Fruit fly (Drosophila melanogaster) whole organism, embryonic: ENCODE data around the gene CG6414.
A peak's percentile ranks its signal among the peaks of the same experiment; 100 is the strongest.

ENCODE experiments used
- Ada2b ChIP-seq: fragments of 200-800 bp; sonication (Bioruptor generic); IDR thresholded peaks from 2 replicates; pipeline ENCODE4 v1.3.6; 2022; ENCODE audit warnings: missing biosample characterization, missing genetic modification characterization
- BEAF-32 ChIP-seq: fragments of 200-800 bp; sonication (Bioruptor generic); optimal IDR thresholded peaks from 3 replicates; lab custom pipeline; 2017; ENCODE audit warnings: missing biosample characterization, missing genetic modification characterization, mild to moderate bottlenecking, moderate library complexity, missing genetic modification reagents
- CG10209 ChIP-seq: fragments of 200-800 bp; sonication (Bioruptor generic); optimal IDR thresholded peaks from 3 replicates; lab custom pipeline; 2017; ENCODE audit warnings: missing biosample characterization, mild to moderate bottlenecking, missing genetic modification characterization, missing genetic modification reagents
- CG10959 ChIP-seq: fragments of 200-800 bp; sonication (Bioruptor generic); IDR thresholded peaks from 2 replicates; pipeline ENCODE4 v1.3.6; 2022; ENCODE audit warnings: missing biosample characterization, missing genetic modification characterization
- CG11560 ChIP-seq: fragments of 200-800 bp; sonication (Bioruptor generic); IDR thresholded peaks from 3 replicates; pipeline ENCODE4 v1.3.6; 2022; ENCODE audit warnings: missing biosample characterization, missing genetic modification characterization
- CG12104 ChIP-seq: fragments of 200-800 bp; sonication (Bioruptor generic); optimal IDR thresholded peaks from 3 replicates; lab custom pipeline; 2016; ENCODE audit warnings: missing biosample characterization, missing genetic modification characterization
- CG13287 ChIP-seq: fragments of 200-800 bp; sonication (Bioruptor generic); IDR thresholded peaks from 2 replicates; pipeline ENCODE4 v1.3.6; 2022; ENCODE audit warnings: missing biosample characterization, missing genetic modification characterization; ENCODE audit not compliant: partially characterized antibody
- CG14050 ChIP-seq: fragments of 200-800 bp; sonication (Bioruptor generic); IDR thresholded peaks from 3 replicates; pipeline ENCODE4 v1.3.6; 2022; ENCODE audit warnings: missing biosample characterization, missing genetic modification characterization
- CG14710 ChIP-seq: fragments of 200-800 bp; sonication (Bioruptor generic); optimal IDR thresholded peaks from 3 replicates; lab custom pipeline; 2019; ENCODE audit warnings: missing biosample characterization, mild to moderate bottlenecking, missing genetic modification characterization, moderate library complexity
- CG16813 ChIP-seq: fragments of 200-800 bp; sonication (Bioruptor generic); IDR thresholded peaks from 3 replicates; pipeline ENCODE4 v1.3.6; 2022; ENCODE audit warnings: missing biosample characterization, missing genetic modification characterization; ENCODE audit not compliant: partially characterized antibody
- CG16815 ChIP-seq: fragments of 200-800 bp; sonication (Bioruptor generic); optimal IDR thresholded peaks from 3 replicates; lab custom pipeline; 2017; ENCODE audit warnings: missing biosample characterization, mild to moderate bottlenecking, missing genetic modification characterization
- CG18011 ChIP-seq: fragments of 200-800 bp; sonication (Bioruptor generic); optimal IDR thresholded peaks from 2 replicates; lab custom pipeline; 2017; ENCODE audit warnings: missing biosample characterization, missing genetic modification characterization, mild to moderate bottlenecking, moderate library complexity, missing genotype
- CG2129 ChIP-seq: fragments of 200-800 bp; sonication (Bioruptor generic); IDR thresholded peaks from 2 replicates; pipeline ENCODE4 v1.3.6; 2022; ENCODE audit warnings: missing biosample characterization, missing genetic modification characterization; ENCODE audit not compliant: partially characterized antibody
- CG42726 ChIP-seq: fragments of 200-800 bp; sonication (Bioruptor generic); IDR thresholded peaks from 2 replicates; pipeline ENCODE4 v1.3.6; 2022; ENCODE audit warnings: missing biosample characterization, missing genetic modification characterization; ENCODE audit not compliant: partially characterized antibody
- CG5180 ChIP-seq: fragments of 200-800 bp; sonication (Bioruptor generic); optimal IDR thresholded peaks from 3 replicates; lab custom pipeline; 2017; ENCODE audit warnings: missing biosample characterization, missing genetic modification characterization, mild to moderate bottlenecking, moderate library complexity, missing genetic modification reagents
- CG6254 ChIP-seq: fragments of 200-800 bp; sonication (Bioruptor generic); optimal IDR thresholded peaks from 3 replicates; lab custom pipeline; 2017; ENCODE audit warnings: mild to moderate bottlenecking, missing biosample characterization, missing genetic modification reagents, missing genetic modification characterization
- CG7963 ChIP-seq: fragments of 200-800 bp; sonication (Bioruptor generic); IDR thresholded peaks from 3 replicates; pipeline ENCODE4 v1.3.6; 2022; ENCODE audit warnings: missing biosample characterization, missing genetic modification characterization; ENCODE audit not compliant: partially characterized antibody
- CG8478 ChIP-seq: fragments of >200 bp; optimal IDR thresholded peaks from 2 replicates; lab custom pipeline; 2018
- CG9797 ChIP-seq: fragments of 200-800 bp; sonication (Bioruptor generic); optimal IDR thresholded peaks from 3 replicates; lab custom pipeline; 2018; ENCODE audit warnings: missing biosample characterization, mild to moderate bottlenecking, missing genetic modification characterization
- Camta ChIP-seq: fragments of 200-800 bp; sonication (Bioruptor generic); optimal IDR thresholded peaks from 2 replicates; lab custom pipeline; 2016; ENCODE audit warnings: missing biosample characterization, missing genetic modification characterization
- D ChIP-seq, 2 experiments: fragments of 200-800 bp in 1 of 2; fragments of >200 bp in 1 of 2; sonication (Bioruptor generic) in 1 of 2; optimal IDR thresholded peaks; 2 replicates in 1 of 2; 3 replicates in 1 of 2; lab custom pipeline; 2017; ENCODE audit warnings: mild to moderate bottlenecking in 1 of 2, missing biosample characterization in 1 of 2, missing genetic modification characterization in 1 of 2, missing genetic modification reagents in 1 of 2
- Dek ChIP-seq: fragments of 200-800 bp; sonication (Bioruptor generic); optimal IDR thresholded peaks from 3 replicates; lab custom pipeline; 2019; ENCODE audit warnings: missing biosample characterization, mild to moderate bottlenecking, missing genetic modification characterization, moderate library complexity
- Doc3 ChIP-seq: fragments of 200-800 bp; sonication (Bioruptor generic); IDR thresholded peaks from 3 replicates; pipeline ENCODE4 v1.3.6; 2022; ENCODE audit warnings: missing biosample characterization, missing genetic modification characterization; ENCODE audit not compliant: partially characterized antibody
- Dp ChIP-seq: fragments of 200-800 bp; sonication (Bioruptor generic); optimal IDR thresholded peaks from 2 replicates; lab custom pipeline; 2018; ENCODE audit warnings: missing biosample characterization, mild to moderate bottlenecking, missing genetic modification characterization, moderate library complexity
- ERR ChIP-seq: fragments of 200-800 bp; sonication (Bioruptor generic); optimal IDR thresholded peaks from 2 replicates; lab custom pipeline; 2016; ENCODE audit warnings: missing biosample characterization, missing genetic modification characterization
- Eip74EF ChIP-seq, 2 experiments: fragments of 200-800 bp in 1 of 2; fragments of >200 bp in 1 of 2; sonication (Bioruptor generic) in 1 of 2; optimal IDR thresholded peaks; 2 replicates each; lab custom pipeline; 2017 to 2019; ENCODE audit warnings: missing biosample characterization in 2 of 2, missing genetic modification characterization in 2 of 2, mild to moderate bottlenecking in 1 of 2, moderate library complexity in 1 of 2
- Gug ChIP-seq: fragments of 200-800 bp; sonication (Bioruptor generic); IDR thresholded peaks from 4 replicates; pipeline ENCODE4 v1.3.6; 2022; ENCODE audit warnings: missing biosample characterization, missing genetic modification characterization
- HHEX ChIP-seq: fragments of 200-800 bp; sonication (Bioruptor generic); optimal IDR thresholded peaks from 3 replicates; lab custom pipeline; 2017; ENCODE audit warnings: missing biosample characterization, mild to moderate bottlenecking, missing genetic modification characterization, missing genetic modification reagents
- Hr51 ChIP-seq, 2 experiments: fragments of 200-800 bp; sonication (Bioruptor generic); optimal IDR thresholded peaks; 2 replicates in 1 of 2; 3 replicates in 1 of 2; lab custom pipeline; 2016 to 2018; ENCODE audit warnings: missing biosample characterization in 2 of 2, missing genetic modification characterization in 2 of 2, mild to moderate bottlenecking in 1 of 2, moderate library complexity in 1 of 2
- Jarid2 ChIP-seq: fragments of 200-800 bp; sonication (Bioruptor generic); optimal IDR thresholded peaks from 3 replicates; lab custom pipeline; 2017; ENCODE audit warnings: mild to moderate bottlenecking, missing biosample characterization, missing genetic modification reagents, missing genetic modification characterization
- MBD-R2 ChIP-seq: fragments of 200-800 bp; sonication (Bioruptor generic); IDR thresholded peaks from 2 replicates; pipeline ENCODE4 v1.3.6; 2022; ENCODE audit warnings: missing biosample characterization, missing genetic modification characterization
- Six4 ChIP-seq: fragments of 200-800 bp; sonication (Bioruptor generic); optimal IDR thresholded peaks from 2 replicates; lab custom pipeline; 2016; ENCODE audit warnings: missing biosample characterization, missing genetic modification characterization
- Stat92E ChIP-seq, 3 experiments: fragments of >200 bp in 2 of 3; fragments of 200-800 bp in 1 of 3; sonication (Bioruptor generic) in 1 of 3; optimal IDR thresholded peaks; 2 replicates each; lab custom pipeline; 2017 to 2019; ENCODE audit warnings: missing biosample characterization in 3 of 3, missing genetic modification characterization in 3 of 3, mild to moderate bottlenecking in 1 of 3, moderate library complexity in 1 of 3
- amos ChIP-seq: fragments of 200-800 bp; sonication (Bioruptor generic); IDR thresholded peaks from 2 replicates; pipeline ENCODE4 v1.3.6; 2022; ENCODE audit warnings: missing biosample characterization, missing genetic modification characterization; ENCODE audit not compliant: partially characterized antibody
- crp ChIP-seq, 2 experiments: fragments of 200-800 bp; sonication (Bioruptor generic); optimal IDR thresholded peaks; 2 replicates in 1 of 2; 3 replicates in 1 of 2; lab custom pipeline; 2017; ENCODE audit warnings: missing biosample characterization in 2 of 2, missing genetic modification characterization in 2 of 2, mild to moderate bottlenecking in 1 of 2, moderate library complexity in 1 of 2
- eyg ChIP-seq: fragments of 200-800 bp; sonication (Bioruptor generic); optimal IDR thresholded peaks from 3 replicates; lab custom pipeline; 2016; ENCODE audit warnings: missing biosample characterization, missing genetic modification characterization
- fru ChIP-seq: fragments of >200 bp; optimal IDR thresholded peaks from 2 replicates; lab custom pipeline; 2017
- gt ChIP-seq: fragments of 200-800 bp; sonication (Bioruptor generic); IDR thresholded peaks from 2 replicates; pipeline ENCODE4 v1.3.6; 2022; ENCODE audit warnings: missing biosample characterization, missing genetic modification characterization
- ind ChIP-seq: fragments of 200-800 bp; sonication (Bioruptor generic); optimal IDR thresholded peaks from 3 replicates; lab custom pipeline; 2016; ENCODE audit warnings: missing biosample characterization, missing genetic modification characterization
- jumu ChIP-seq: fragments of 200-800 bp; sonication (Bioruptor generic); optimal IDR thresholded peaks from 3 replicates; lab custom pipeline; 2016; ENCODE audit warnings: missing biosample characterization, missing genetic modification characterization
- klu ChIP-seq: fragments of 200-800 bp; sonication (Bioruptor generic); IDR thresholded peaks from 2 replicates; pipeline ENCODE4 v1.3.6; 2022; ENCODE audit warnings: missing biosample characterization, missing genetic modification characterization
- nmo ChIP-seq: fragments of 200-800 bp; sonication (Bioruptor generic); optimal IDR thresholded peaks from 2 replicates; lab custom pipeline; 2018; ENCODE audit warnings: missing biosample characterization, mild to moderate bottlenecking, missing genetic modification characterization, moderate library complexity
- ranshi ChIP-seq: fragments of 200-800 bp; sonication (Bioruptor generic); IDR thresholded peaks from 2 replicates; pipeline ENCODE4 v1.3.6; 2022; ENCODE audit warnings: missing biosample characterization, missing genetic modification characterization
- row ChIP-seq: fragments of 200-800 bp; sonication (Bioruptor generic); IDR thresholded peaks from 3 replicates; pipeline ENCODE4 v1.3.6; 2022; ENCODE audit warnings: missing biosample characterization, missing genetic modification characterization
- sob ChIP-seq: fragments of 200-800 bp; sonication (Bioruptor generic); IDR thresholded peaks from 2 replicates; pipeline ENCODE4 v1.3.6; 2022; ENCODE audit warnings: missing biosample characterization, missing genetic modification characterization
- tgo ChIP-seq: fragments of 200-800 bp; sonication (Bioruptor generic); IDR thresholded peaks from 3 replicates; pipeline ENCODE4 v1.3.6; 2022; ENCODE audit warnings: missing biosample characterization, missing genetic modification characterization
- trem ChIP-seq: fragments of 200-800 bp; optimal IDR thresholded peaks from 3 replicates; lab custom pipeline; 2019; ENCODE audit warnings: missing biosample characterization, mild to moderate bottlenecking, missing genetic modification characterization, moderate library complexity
- tx ChIP-seq: fragments of 200-800 bp; sonication (Bioruptor generic); optimal IDR thresholded peaks from 2 replicates; lab custom pipeline; 2016; ENCODE audit warnings: missing biosample characterization, missing genetic modification characterization

The CG6414 gene

DNA sequence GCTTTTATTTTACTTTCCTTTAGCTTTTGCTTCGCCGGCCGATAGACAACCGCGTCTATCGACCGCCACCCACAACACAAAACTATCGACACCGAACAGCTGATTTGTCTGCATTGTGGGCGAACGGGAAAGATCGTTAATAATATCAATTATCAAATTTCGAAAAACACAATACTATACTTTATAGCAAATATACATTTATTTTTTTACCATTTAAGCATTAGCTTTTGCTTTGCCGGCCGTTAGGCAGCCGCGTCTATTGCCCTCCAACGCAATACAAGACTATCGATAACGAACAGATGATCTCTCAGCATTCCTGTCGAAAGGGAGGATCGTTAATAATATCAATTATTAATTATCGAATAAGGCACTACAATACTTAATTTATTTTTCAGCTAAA, 35.0 kb downstream of the CG6414 start, which contains the start of the genes CG2938 and Glos (continued):
- TF ChIP-seq CG16813 (peak; percentile 72), Gug (GFP tag; lab: Robert Waterston, UW) (no peak), crp (GFP tag; optimal IDR thresholded peaks at IDR 0.05; lab: Kevin White, UChicago) (peak; percentile 54 to 89), gt (GFP tag; lab: Robert Waterston, UW) (no peak), amos (GFP tag; lab: Robert Waterston, UW) (peak; percentile 61; the same call in 1 of the 2 replicates), sob (GFP tag; lab: Robert Waterston, UW) (no peak), CG7963 (peak; percentile 65), Eip74EF (GFP tag; optimal IDR thresholded peaks at IDR 0.05; lab: Kevin White, UChicago) (no peak), CG14050 (GFP tag; lab: Robert Waterston, UW) (no peak), Six4 (GFP tag; lab: Kevin White, UChicago) (no peak), Stat92E (GFP tag; optimal IDR thresholded peaks at IDR 0.05; lab: Kevin White, UChicago) (no peak), CG11560 (peak; percentile 59; the same call in 1 of the 3 replicates), CG13287 (GFP tag; lab: Robert Waterston, UW) (peak; percentile 84), fru (lab: Kevin White, UChicago) (no peak), CG42726 (no peak), CG9797 (GFP tag; lab: Kevin White, UChicago) (peak; percentile 2), trem (tag; lab: Kevin White, UChicago) (peak; percentile 49), MBD-R2 (GFP tag; lab: Robert Waterston, UW) (peak; percentile 77), nmo (GFP tag; lab: Kevin White, UChicago) (peak; percentile 21), BEAF-32 (GFP tag; lab: Kevin White, UChicago) (peak; percentile 76), CG10209 (GFP tag; lab: Kevin White, UChicago) (no peak), Dp (GFP tag; lab: Kevin White, UChicago) (peak; percentile 22), Dek (no peak), CG2129 (GFP tag; lab: Robert Waterston, UW) (peak; percentile 73), klu (GFP tag; lab: Robert Waterston, UW) (no peak; the same call in 1 of the 2 replicates), Doc3 (GFP tag; lab: Robert Waterston, UW) (peak; percentile 69; the same call in 1 of the 3 replicates), CG18011 (GFP tag; lab: Kevin White, UChicago) (no peak), Camta (GFP tag; lab: Kevin White, UChicago) (no peak)

DNA sequence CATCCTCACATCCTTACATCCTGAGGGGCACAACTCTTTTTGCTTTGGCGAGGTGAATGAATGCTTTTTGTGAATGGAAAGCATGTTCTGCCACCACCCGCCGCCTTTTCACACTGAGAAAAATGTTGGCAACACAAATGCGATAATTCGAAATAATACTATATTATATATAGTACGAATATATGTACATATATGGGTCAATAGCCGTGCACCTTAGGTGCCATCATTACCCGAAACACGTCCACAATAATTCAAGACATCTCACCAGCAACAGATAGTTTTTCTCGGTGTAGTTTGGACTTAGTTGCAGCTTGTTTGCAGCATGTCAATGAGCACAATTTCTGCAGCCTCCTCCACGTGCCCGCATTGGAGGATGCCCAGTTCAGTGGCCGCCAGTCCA, 39.5 kb downstream of the CG6414 start:
- TF ChIP-seq CG16815 (GFP tag; lab: Kevin White, UChicago) (no peak), Hr51 (GFP tag; optimal IDR thresholded peaks at IDR 0.05; lab: Kevin White, UChicago) (peak in 1 of 2 experiments; percentile 20), CG14710 (peak; percentile 11), D (optimal IDR thresholded peaks at IDR 0.05; lab: Kevin White, UChicago) (no peak), D (GFP tag; optimal IDR thresholded peaks at IDR 0.05; lab: Kevin White, UChicago) (peak; percentile 1), HHEX (GFP tag; lab: Kevin White, UChicago) (no peak), eyg (GFP tag; lab: Kevin White, UChicago) (no peak), CG10959 (GFP tag; lab: Robert Waterston, UW) (peak; percentile 14; the same call in 1 of the 2 replicates), tgo (GFP tag; lab: Robert Waterston, UW) (peak; percentile 25; the same call in 1 of the 3 replicates), tx (no peak), CG5180 (GFP tag; lab: Kevin White, UChicago) (peak; percentile 7), CG8478 (lab: Kevin White, UChicago) (no peak), sob (GFP tag; lab: Robert Waterston, UW) (0 out of 2 replicates have a peak, but pooled peaks have one; percentile 8), jumu (GFP tag; lab: Kevin White, UChicago) (no peak), CG10209 (GFP tag; lab: Kevin White, UChicago) (peak; percentile 24), CG6254 (GFP tag; lab: Kevin White, UChicago) (no peak), Jarid2 (GFP tag; lab: Kevin White, UChicago) (no peak), ranshi (0 out of 2 replicates have a peak, but pooled peaks have one; percentile 33), row (GFP tag; lab: Robert Waterston, UW) (peak; percentile 49; the same call in 1 of the 3 replicates), ERR (GFP tag; lab: Kevin White, UChicago) (no peak), ind (GFP tag; lab: Kevin White, UChicago) (peak; percentile 30), CG12104 (GFP tag; lab: Kevin White, UChicago) (no peak), Ada2b (GFP tag; lab: Robert Waterston, UW) (peak; percentile 40; the same call in 1 of the 2 replicates)
